Fruit fly (Drosophila melanogaster): ENCODE measurements around the gene dj.

DNA sequence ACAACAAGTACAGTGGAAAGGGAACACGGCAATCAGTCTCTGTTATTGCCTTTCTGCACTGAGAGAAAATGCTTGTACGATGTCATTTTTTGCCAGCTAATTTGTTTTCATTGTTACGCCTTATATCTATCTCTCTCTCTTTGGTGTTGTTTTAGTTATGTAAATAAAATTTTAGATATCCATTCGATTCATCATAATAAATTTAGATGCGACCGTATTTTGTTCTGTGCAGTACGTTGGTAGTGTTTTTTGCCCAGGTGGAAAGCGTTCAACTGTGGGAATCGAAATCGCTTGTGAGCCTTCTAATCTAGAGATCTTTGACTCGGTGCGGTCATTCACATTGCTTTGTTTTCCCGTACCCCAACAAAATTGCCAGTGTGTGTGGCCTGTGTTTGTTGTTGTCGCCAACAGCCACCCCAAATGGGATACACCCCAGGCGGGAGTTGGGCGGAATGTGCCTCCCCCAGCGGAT is 16.6 kb downstream of the dj start:
- TF ChIP-seq CG8159 (tag; optimal IDR thresholded peaks at IDR 0.05) (peak; percentile 91), EcR (GFP tag; optimal IDR thresholded peaks at IDR 0.05) (peak; percentile 94), CG13204 (GFP tag; optimal IDR thresholded peaks at IDR 0.05) (no peak), CG17806 (tag; optimal IDR thresholded peaks at IDR 0.05) (peak; percentile 92), CG10348 (GFP tag; IDR thresholded peaks at IDR 0.05) (no peak), CG4496 (GFP tag; IDR thresholded peaks at IDR 0.05) (no peak), Pif1B (GFP tag; optimal IDR thresholded peaks at IDR 0.05) (peak; percentile 93), rn (GFP tag; IDR thresholded peaks at IDR 0.05) (no peak)

All from whole organism, pupa.